Fruit fly (Drosophila melanogaster) whole organism, wandering third instar larva: ENCODE measurements around the gene Anp.

Experiments used
- br ChIP-seq: fragments of 200-800 bp; sonication (Bioruptor generic); optimal IDR thresholded peaks from 2 replicates; lab custom pipeline; 2016; ENCODE audit warnings: missing biosample characterization, missing genetic modification characterization
- lola ChIP-seq: fragments of >200 bp; optimal IDR thresholded peaks from 2 replicates; lab custom pipeline; 2017; ENCODE audit warnings: missing biosample characterization, missing genetic modification characterization
- pan ChIP-seq: fragments of >200 bp; optimal IDR thresholded peaks from 2 replicates; lab custom pipeline; 2017

DNA sequence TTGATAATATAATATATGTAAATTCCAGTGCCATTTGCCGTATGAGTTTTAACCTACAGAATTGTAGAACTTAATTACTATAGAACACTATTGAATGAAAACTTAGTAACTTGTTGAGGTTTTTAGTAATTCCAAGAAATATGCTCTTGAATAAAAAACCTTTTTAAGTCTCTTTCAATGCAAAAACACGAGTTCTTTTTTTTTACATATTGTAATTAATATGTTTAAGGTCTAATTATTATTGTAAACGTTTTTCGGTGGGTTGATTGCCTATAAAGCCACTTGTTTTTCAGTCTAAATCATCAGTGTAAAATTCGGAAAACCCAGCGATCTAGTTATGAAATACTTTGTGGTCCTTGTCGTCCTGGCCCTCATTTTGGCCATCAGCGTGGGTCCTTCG, at the start of gene Anp:
- TF ChIP-seq br (GFP tag; lab: Kevin White, UChicago) (no peak), pan (lab: Kevin White, UChicago) (no peak), lola (no peak)
